Worm (Caenorhabditis elegans) whole organism, L4 larva: ENCODE measurements around the gene F55E10.2.

ENCODE experiments used
- F44E2.7 ChIP-seq: fragments of 200-800 bp; sonication (Bioruptor generic); IDR thresholded peaks from 2 replicates; pipeline ENCODE4 v2.1.2; 2022; ENCODE audit warnings: missing genetic modification characterization, missing compliant biosample characterization
- ama-1 ChIP-seq: fragments of 150-350 bp; optimal IDR thresholded peaks from 2 replicates; lab custom pipeline; 2014; ENCODE audit warnings: inconsistent platforms, mixed read lengths
- ces-1 ChIP-seq: fragments of 150-350 bp; sonication (generic microtip); optimal IDR thresholded peaks from 4 replicates; lab custom pipeline; 2014; ENCODE audit warnings: missing biosample characterization, missing genetic modification reagents, missing genetic modification characterization
- dmd-6 ChIP-seq: fragments of 200-800 bp; sonication (Bioruptor generic); IDR thresholded peaks from 2 replicates; pipeline ENCODE4 v1.3.6; 2022; ENCODE audit warnings: missing genetic modification reagents, missing genetic modification characterization, missing compliant biosample characterization
- dmd-9 ChIP-seq: fragments of 200-800 bp; sonication (Bioruptor generic); IDR thresholded peaks from 2 replicates; pipeline ENCODE4 v1.3.6; 2022; ENCODE audit warnings: missing genetic modification reagents, missing genetic modification characterization, missing compliant biosample characterization
- egl-43 ChIP-seq: fragments of 200-800 bp; sonication (Bioruptor generic); IDR thresholded peaks from 2 replicates; pipeline ENCODE4 v1.3.6; 2022; ENCODE audit warnings: missing genetic modification reagents, missing genetic modification characterization, missing compliant biosample characterization
- lin-39 ChIP-seq: fragments of 150-350 bp; optimal IDR thresholded peaks from 2 replicates; lab custom pipeline; 2014; ENCODE audit warnings: missing biosample characterization, missing genetic modification reagents, missing genetic modification characterization
- mxl-3 ChIP-seq: fragments of 200-800 bp; sonication (Bioruptor generic); optimal IDR thresholded peaks from 2 replicates; lab custom pipeline; 2018; ENCODE audit warnings: mild to moderate bottlenecking, missing genetic modification characterization, missing compliant biosample characterization
- nhr-28 ChIP-seq: fragments of 150-350 bp; optimal IDR thresholded peaks from 2 replicates; lab custom pipeline; 2014; ENCODE audit warnings: missing biosample characterization, missing genetic modification characterization
- nhr-77 ChIP-seq: fragments of 150-350 bp; optimal IDR thresholded peaks from 2 replicates; lab custom pipeline; 2014; ENCODE audit warnings: missing biosample characterization, missing genetic modification characterization
- pha-4 ChIP-seq, 2 experiments: fragments of 150-350 bp in 1 of 2; fragments of 200-800 bp in 1 of 2; sonication (Bioruptor generic) in 1 of 2; IDR thresholded peaks in 1 of 2; optimal IDR thresholded peaks in 1 of 2; 2 replicates each; pipeline versions ENCODE4 v1.3.6 to Lab custom; 2014 to 2022; ENCODE audit warnings: missing genetic modification characterization in 2 of 2, missing genetic modification reagents in 2 of 2, missing biosample characterization in 1 of 2, missing compliant biosample characterization in 1 of 2
- unc-39 ChIP-seq: sonication (generic microtip); optimal IDR thresholded peaks from 2 replicates; lab custom pipeline; 2017; ENCODE audit warnings: missing biosample characterization, missing genetic modification characterization
- unc-62 ChIP-seq, 3 experiments: fragments of 150-350 bp in 1 of 3; sonication (generic microtip); optimal IDR thresholded peaks in 2 of 3; peaks in 1 of 3; 1 replicate in 1 of 3; 2 replicates in 2 of 3; lab custom pipeline; 2014 to 2017; ENCODE audit warnings: missing biosample characterization in 3 of 3, missing genetic modification characterization in 3 of 3, missing genetic modification reagents in 3 of 3, missing genotype in 1 of 3
- ztf-11 ChIP-seq: fragments of 150-350 bp; optimal IDR thresholded peaks from 2 replicates; lab custom pipeline; 2014; ENCODE audit warnings: missing biosample characterization, missing genetic modification characterization

ce11 chrX:8294586-8294985, 45.9 kb upstream of the F55E10.2 start, which contains the start of gene R09F10.3:
- TF ChIP-seq unc-39 (tag; lab: Kevin White, UChicago) (no peak), ces-1 (GFP tag; lab: Kevin White, UChicago) (no peak), dmd-6 (GFP tag; lab: Robert Waterston, UW) (no peak), mxl-3 (GFP tag; lab: Kevin White, UChicago) (no peak), egl-43 (GFP tag; lab: Robert Waterston, UW) (no peak), F44E2.7 (GFP tag; lab: Robert Waterston, UW) (no peak), pha-4 (GFP tag; IDR thresholded peaks at IDR 0.05; lab: Robert Waterston, UW) (no peak), pha-4 (tag; optimal IDR thresholded peaks at IDR 0.05; lab: Kevin White, UChicago) (no peak), unc-62 (GFP tag; optimal IDR thresholded peaks at IDR 0.05 in 1 of 2; lab: Kevin White, UChicago) (peak in 1 of 2 experiments; percentile 96), unc-62 (tag; optimal IDR thresholded peaks at IDR 0.05; lab: Kevin White, UChicago) (no peak), dmd-9 (no peak), lin-39 (no peak), nhr-28 (no peak), ama-1 (no peak), ztf-11 (tag; lab: Kevin White, UChicago) (no peak), nhr-77 (tag; lab: Kevin White, UChicago) (no peak)
